Fruit fly (Drosophila melanogaster) Kc167 (cell line): ENCODE data around the gene Pdi.

Experiments
- Myc ChIP-seq: fragments of >200 bp; optimal IDR thresholded peaks from 2 replicates; lab custom pipeline; 2017; ENCODE audit warnings: missing external identifiers
- Sin3A ChIP-seq: fragments of >200 bp; optimal IDR thresholded peaks from 2 replicates; lab custom pipeline; 2018; ENCODE audit warnings: missing external identifiers
- h ChIP-seq: fragments of >200 bp; optimal IDR thresholded peaks from 3 replicates; lab custom pipeline; 2018; ENCODE audit warnings: missing external identifiers
- insv ChIP-seq: fragments of >200 bp; optimal IDR thresholded peaks from 3 replicates; lab custom pipeline; 2018; ENCODE audit warnings: missing external identifiers
- psq ChIP-seq: fragments of >200 bp; optimal IDR thresholded peaks from 2 replicates; lab custom pipeline; 2017; ENCODE audit warnings: missing external identifiers
- ttk ChIP-seq: sonication (Bioruptor generic); optimal IDR thresholded peaks from 2 replicates; lab custom pipeline; 2017; ENCODE audit warnings: missing external identifiers

DNA sequence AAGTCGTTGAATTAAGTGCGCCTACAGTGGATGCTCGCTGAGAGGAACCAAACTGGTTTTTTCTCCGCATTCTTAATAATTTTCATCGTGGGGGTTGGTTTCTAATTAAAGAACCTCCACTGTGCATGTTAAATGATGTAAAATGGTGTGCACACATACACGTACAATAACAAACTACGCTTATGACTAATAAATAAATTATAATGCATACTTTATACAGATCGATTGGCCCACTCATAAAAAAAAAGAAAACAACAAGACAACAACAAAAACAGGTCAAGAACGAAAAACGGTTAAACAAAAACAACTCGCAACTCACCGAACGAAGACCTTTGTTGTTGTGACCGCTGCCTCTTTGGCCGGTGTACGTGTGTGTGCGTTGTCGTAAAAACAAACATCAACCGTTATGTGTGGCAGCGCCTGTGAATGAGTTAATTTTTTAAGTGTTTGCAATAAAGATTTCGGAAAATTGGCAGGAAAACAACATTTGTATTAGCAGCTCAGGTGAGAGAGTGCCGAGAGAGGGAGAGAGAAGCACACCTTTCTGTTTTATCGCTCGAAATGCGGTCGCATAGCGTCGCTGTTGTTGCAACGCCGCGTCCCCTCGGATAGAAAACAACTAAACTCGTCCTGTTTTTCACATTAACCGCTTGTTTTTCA is 48.6 kb downstream of the Pdi start:
- TF ChIP-seq h (lab: Kevin White, UChicago) (no peak), insv (lab: Kevin White, UChicago) (no peak), Sin3A (lab: Kevin White, UChicago) (no peak), psq (no peak), ttk (lab: Kevin White, UChicago) (no peak), Myc (lab: Kevin White, UChicago) (no peak)
